Fruit fly (Drosophila melanogaster): ENCODE results near the gene Zir.

Gene Zir

DNA sequence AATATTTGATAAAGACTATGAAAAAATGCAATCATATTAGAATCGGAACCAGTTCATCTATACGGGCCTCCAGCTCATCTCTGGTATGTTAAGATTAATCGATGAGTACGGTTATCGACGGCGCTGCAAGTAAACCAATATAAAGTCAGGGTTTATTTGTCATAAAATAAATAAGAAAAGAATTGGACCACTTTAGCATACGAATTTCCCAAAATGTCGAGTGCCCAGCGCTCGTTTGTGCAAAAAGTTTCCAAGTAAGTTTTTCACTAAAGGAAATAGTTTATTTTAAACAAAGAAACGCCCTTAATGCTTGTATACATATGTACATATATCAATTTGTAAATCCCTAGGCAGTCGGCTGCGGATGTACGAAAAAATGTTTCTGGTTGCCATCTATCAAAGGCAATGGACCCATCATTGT lies at the start of gene Zir:
TSS of gene Zir (plus strand) at position 101 of the 421 bp plus-strand sequence.
- TF ChIP-seq CG8478 (optimal IDR thresholded peaks at IDR 0.05): no peak
- no peak for TF ChIP-seq CTCF (optimal IDR thresholded peaks at IDR 0.05)

- TF ChIP-seq CTCF (optimal IDR thresholded peaks at IDR 0.05) (no peak), CG8478 (optimal IDR thresholded peaks at IDR 0.05) (no peak)
Observed at dm6 chr2L:53108-53507, 41.4 kb upstream of the Zir start.

dm6 chr2L:56865-57264 lies 37.7 kb upstream of the Zir start:
- TF ChIP-seq CTCF (optimal IDR thresholded peaks at IDR 0.05) (no peak), CG8478 (optimal IDR thresholded peaks at IDR 0.05) (no peak)

- TF ChIP-seq CTCF (optimal IDR thresholded peaks at IDR 0.05) (no peak), CG8478 (optimal IDR thresholded peaks at IDR 0.05) (no peak)
Observed at dm6 chr2L:59058-59603, 35.4 kb upstream of the Zir start.

- TF ChIP-seq CG8478 (optimal IDR thresholded peaks at IDR 0.05): no peak
- TF ChIP-seq CTCF (optimal IDR thresholded peaks at IDR 0.05): peak; percentile 16 to 27
Observed at dm6 chr2L:65354-65949, 29.1 kb upstream of the Zir start, which contains the start of gene Cda5. Gene Cda5 (minus strand): TSS chr2L:65404.

DNA sequence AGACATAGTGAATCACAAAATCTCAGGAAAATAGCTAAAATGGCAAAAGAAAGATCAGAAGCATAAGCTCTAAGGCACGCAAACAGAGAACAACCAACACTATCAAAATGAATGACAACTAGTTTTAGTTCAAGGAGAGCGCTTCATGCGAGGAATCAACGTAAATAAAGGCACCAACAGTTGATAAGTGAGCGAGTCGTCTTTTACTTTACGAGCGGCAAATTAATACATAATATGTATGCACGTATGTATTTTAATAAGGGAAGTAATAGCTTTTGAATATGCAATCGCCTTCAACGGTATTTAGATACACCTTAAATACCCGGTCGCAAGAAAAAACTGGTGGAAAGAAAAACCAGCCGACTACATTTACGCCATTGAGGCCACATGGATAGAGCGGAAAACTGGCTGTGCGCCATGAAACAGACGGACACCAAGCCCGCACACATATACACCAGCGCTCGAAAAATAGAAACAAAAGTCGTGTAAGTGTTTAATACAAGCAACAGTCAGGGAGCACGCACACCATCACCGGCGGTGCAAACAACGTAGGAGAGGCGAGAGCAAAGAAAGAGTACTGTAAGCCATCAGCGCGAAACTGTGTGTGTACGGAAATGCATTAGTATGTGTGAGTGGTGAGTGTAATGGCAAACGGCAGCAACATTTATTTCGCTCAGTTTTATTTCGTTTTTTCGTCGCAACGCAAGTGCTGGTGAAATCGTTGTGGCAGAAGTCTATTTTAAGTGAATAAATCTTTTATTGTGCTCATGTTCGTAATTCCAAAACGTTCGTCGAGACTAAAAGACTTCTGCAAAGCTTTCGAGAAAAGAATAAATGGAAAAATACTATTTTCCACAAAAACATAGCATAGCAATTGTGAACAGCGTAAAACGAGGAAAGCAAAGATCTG lies 27.9 kb upstream of the Zir start, which contains the start of gene dbr:
TSS of gene dbr (plus strand) at position 114 of the 910 bp plus-strand sequence.
- no peak for TF ChIP-seq CG8478 (optimal IDR thresholded peaks at IDR 0.05)
- TF ChIP-seq CTCF (optimal IDR thresholded peaks at IDR 0.05): no peak

DNA sequence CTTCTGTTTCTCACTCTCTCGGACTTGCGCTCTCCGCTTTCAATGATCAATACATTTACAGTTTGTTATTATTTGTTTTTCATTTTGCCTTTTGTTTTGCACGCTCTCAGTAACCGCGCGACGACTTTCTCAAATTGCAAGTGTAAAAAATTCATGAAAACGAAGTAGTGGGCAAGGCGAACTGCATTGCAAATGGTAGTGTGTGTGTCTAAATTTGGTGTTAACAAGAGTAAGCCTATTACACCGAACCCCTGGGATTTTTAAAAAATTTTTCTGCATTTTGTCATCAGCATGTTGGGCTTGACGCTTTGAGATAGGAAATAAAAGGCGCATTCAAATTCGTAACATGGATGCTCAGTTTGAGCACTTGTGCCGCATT lies 27.3 kb upstream of the Zir start:
- TF ChIP-seq CTCF (optimal IDR thresholded peaks at IDR 0.05) (no peak), CG8478 (optimal IDR thresholded peaks at IDR 0.05) (no peak)

DNA sequence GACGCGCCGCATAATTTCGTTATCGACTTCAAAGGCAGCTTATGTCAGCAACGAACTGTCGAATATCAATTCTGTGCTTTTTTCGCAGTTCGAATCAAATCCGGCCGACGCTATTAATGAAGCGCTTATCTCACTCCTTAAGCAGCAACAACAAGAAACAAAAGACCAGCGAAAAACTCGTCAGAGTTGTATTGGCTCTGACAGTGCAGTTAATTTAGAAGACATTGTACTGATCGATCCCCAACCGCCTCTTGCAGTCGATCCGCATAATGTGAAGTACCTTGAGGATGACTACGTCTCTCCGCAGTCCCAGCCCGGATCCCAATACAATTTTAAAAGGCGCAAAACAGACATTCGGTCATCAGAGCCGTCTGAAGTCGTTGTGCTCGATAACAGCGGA lies 25.0 kb upstream of the Zir start:
- TF ChIP-seq CG8478 (optimal IDR thresholded peaks at IDR 0.05): no peak
- no peak for TF ChIP-seq CTCF (optimal IDR thresholded peaks at IDR 0.05)

- TF ChIP-seq CTCF (optimal IDR thresholded peaks at IDR 0.05) (no peak), CG8478 (optimal IDR thresholded peaks at IDR 0.05) (no peak)
Observed at dm6 chr2L:71457-71856, 23.1 kb upstream of the Zir start, which contains the start of gene galectin. Gene galectin (plus strand): TSS chr2L:71757.

- TF ChIP-seq CTCF (optimal IDR thresholded peaks at IDR 0.05) (no peak), CG8478 (optimal IDR thresholded peaks at IDR 0.05) (no peak)
Observed at dm6 chr2L:71869-72751, 22.4 kb upstream of the Zir start.

DNA sequence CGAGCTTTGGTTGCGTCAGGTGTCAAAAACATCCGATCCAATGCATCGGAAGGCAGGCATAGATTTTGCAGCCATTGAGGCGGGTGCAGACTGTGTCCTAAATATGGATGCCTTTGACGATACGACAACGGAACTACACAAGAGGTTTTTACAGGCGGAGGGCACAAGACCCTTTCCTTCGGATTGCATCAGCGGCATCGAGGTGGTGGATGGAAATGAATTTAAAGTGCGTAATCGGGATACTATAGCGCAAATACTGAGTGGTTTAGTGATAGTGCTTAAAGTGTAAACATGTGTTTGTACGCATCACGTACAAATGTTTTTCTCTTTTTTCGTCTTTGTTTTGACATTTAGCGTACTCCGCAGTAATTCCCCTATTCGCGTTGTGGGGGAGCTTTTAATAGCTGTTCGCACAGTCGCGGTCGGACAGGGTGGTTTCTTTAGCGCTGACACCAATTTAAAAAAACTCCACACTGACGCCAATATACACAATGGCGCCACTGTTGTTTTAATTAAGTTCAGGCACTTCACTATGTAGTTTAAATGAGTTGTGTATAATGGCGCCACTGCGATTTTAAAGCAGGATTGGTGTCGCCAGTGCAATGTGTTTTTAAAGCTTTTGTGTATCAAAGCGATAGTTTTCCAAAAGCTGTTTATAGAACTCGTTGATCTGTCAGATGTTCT lies 21.6 kb upstream of the Zir start:
- TF ChIP-seq CTCF (optimal IDR thresholded peaks at IDR 0.05) (peak; percentile 59 to 62), CG8478 (optimal IDR thresholded peaks at IDR 0.05) (no peak)

dm6 chr2L:73760-74388 lies 20.7 kb upstream of the Zir start:
- TF ChIP-seq CG8478 (optimal IDR thresholded peaks at IDR 0.05): no peak
- TF ChIP-seq CTCF (optimal IDR thresholded peaks at IDR 0.05): no peak

DNA sequence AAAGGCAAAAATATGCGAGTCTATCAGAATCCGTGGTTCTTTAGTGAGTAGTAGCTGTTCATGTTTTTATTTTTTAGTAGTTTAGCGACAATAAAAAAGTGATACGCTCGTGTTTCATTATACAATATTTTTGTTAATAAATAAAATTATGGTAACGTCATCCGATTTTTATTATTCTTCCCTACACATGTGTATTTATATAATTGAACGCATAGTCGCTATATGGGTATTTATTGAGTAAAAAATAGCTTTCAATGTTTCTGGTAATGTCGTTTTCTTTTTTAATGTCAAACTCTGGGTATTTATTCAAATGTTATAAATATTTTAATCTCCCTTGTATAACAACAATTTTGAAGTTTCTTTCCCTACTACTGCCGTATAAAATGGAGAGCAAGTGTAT lies 18.5 kb upstream of the Zir start, which contains the start of gene CG11374:
TSS of gene CG11374 (plus strand) at position 301 of the 400 bp plus-strand sequence.
- TF ChIP-seq CTCF (optimal IDR thresholded peaks at IDR 0.05) (no peak), CG8478 (optimal IDR thresholded peaks at IDR 0.05) (no peak)

DNA sequence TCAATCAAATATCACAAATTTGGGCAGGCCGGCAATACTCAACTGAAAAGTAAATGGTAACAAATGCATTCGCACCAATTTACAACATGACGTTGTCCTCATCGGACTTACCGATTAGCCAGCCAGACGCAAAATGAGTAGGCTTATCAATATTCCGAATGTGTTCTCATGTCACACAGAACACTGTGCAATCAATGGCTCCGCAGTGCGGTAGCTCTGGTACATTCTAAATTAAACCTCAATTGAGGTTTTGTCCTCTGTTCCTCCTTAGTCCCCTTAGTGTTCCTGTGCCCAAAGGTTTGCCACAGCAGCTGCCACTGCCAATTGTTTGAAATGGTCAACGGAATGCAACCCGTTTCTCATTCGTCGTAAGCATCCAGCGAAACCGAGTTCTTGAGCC lies 15.7 kb upstream of the Zir start:
- no peak for TF ChIP-seq CG8478 (optimal IDR thresholded peaks at IDR 0.05)
- TF ChIP-seq CTCF (optimal IDR thresholded peaks at IDR 0.05): no peak
